Fruit fly (Drosophila melanogaster) whole organism, embryonic: ENCODE results near the gene Scm.
A peak's percentile ranks its signal among the peaks of the same experiment; 100 is the strongest.

Source experiments
- Asciz ChIP-seq: fragments of 200-800 bp; sonication (Bioruptor generic); optimal IDR thresholded peaks from 2 replicates; lab custom pipeline; 2017; ENCODE audit warnings: missing biosample characterization, mild to moderate bottlenecking, missing genetic modification characterization, missing genetic modification reagents
- B-H1 ChIP-seq: fragments of 200-800 bp; sonication (Bioruptor generic); IDR thresholded peaks from 3 replicates; pipeline ENCODE4 v1.3.6; 2022; ENCODE audit warnings: missing biosample characterization, missing genetic modification characterization
- CG10979 ChIP-seq: fragments of 200-800 bp; sonication (Bioruptor generic); optimal IDR thresholded peaks from 2 replicates; lab custom pipeline; 2018; ENCODE audit warnings: missing biosample characterization, mild to moderate bottlenecking, missing genetic modification characterization, moderate library complexity
- CG11093 ChIP-seq: fragments of 200-800 bp; sonication (Bioruptor generic); IDR thresholded peaks from 3 replicates; pipeline ENCODE4 v1.3.6; 2022; ENCODE audit warnings: missing biosample characterization, missing genetic modification characterization
- CG11247 ChIP-seq: fragments of 200-800 bp; sonication (Bioruptor generic); IDR thresholded peaks from 2 replicates; pipeline ENCODE4 v1.3.6; 2022; ENCODE audit warnings: missing biosample characterization, missing genetic modification characterization
- CG12299 ChIP-seq: fragments of 200-800 bp; sonication (Bioruptor generic); optimal IDR thresholded peaks from 2 replicates; lab custom pipeline; 2018; ENCODE audit warnings: missing biosample characterization, mild to moderate bottlenecking, missing genetic modification characterization
- CG15073 ChIP-seq: fragments of 200-800 bp; sonication (Bioruptor generic); optimal IDR thresholded peaks from 2 replicates; lab custom pipeline; 2016; ENCODE audit warnings: missing biosample characterization, missing genetic modification characterization
- CG1529 ChIP-seq: fragments of 200-800 bp; sonication (Bioruptor generic); optimal IDR thresholded peaks from 3 replicates; lab custom pipeline; 2018; ENCODE audit warnings: missing biosample characterization, missing genetic modification characterization
- CG1647 ChIP-seq: fragments of 200-800 bp; sonication (Bioruptor generic); optimal IDR thresholded peaks from 3 replicates; lab custom pipeline; 2016; ENCODE audit warnings: missing biosample characterization, missing genetic modification characterization
- CG16815 ChIP-seq: fragments of 200-800 bp; sonication (Bioruptor generic); optimal IDR thresholded peaks from 3 replicates; lab custom pipeline; 2017; ENCODE audit warnings: missing biosample characterization, mild to moderate bottlenecking, missing genetic modification characterization
- CG17328 ChIP-seq: fragments of 200-800 bp; sonication (Bioruptor generic); IDR thresholded peaks from 2 replicates; pipeline ENCODE4 v1.3.6; 2022; ENCODE audit warnings: missing biosample characterization, missing genetic modification characterization
- CG17912 ChIP-seq: fragments of 200-800 bp; sonication (Bioruptor generic); optimal IDR thresholded peaks from 2 replicates; lab custom pipeline; 2018; ENCODE audit warnings: missing biosample characterization, mild to moderate bottlenecking, missing genetic modification characterization
- CG2129 ChIP-seq: fragments of 200-800 bp; sonication (Bioruptor generic); IDR thresholded peaks from 2 replicates; pipeline ENCODE4 v1.3.6; 2022; ENCODE audit warnings: missing biosample characterization, missing genetic modification characterization; ENCODE audit not compliant: partially characterized antibody
- CG2678 ChIP-seq: fragments of 200-800 bp; sonication (Bioruptor generic); optimal IDR thresholded peaks from 3 replicates; lab custom pipeline; 2019; ENCODE audit warnings: missing biosample characterization, mild to moderate bottlenecking, missing genetic modification characterization, moderate library complexity
- CG30403 ChIP-seq: fragments of 200-800 bp; sonication (Bioruptor generic); optimal IDR thresholded peaks from 3 replicates; lab custom pipeline; 2016; ENCODE audit warnings: missing biosample characterization, missing genetic modification characterization
- CG3847 ChIP-seq: fragments of 200-800 bp; sonication (Bioruptor generic); IDR thresholded peaks from 2 replicates; pipeline ENCODE4 v1.3.6; 2022; ENCODE audit warnings: missing biosample characterization, missing genetic modification characterization
- CG4617 ChIP-seq: fragments of 200-800 bp; sonication (Bioruptor generic); optimal IDR thresholded peaks from 3 replicates; lab custom pipeline; 2016; ENCODE audit warnings: missing biosample characterization, missing genetic modification characterization, borderline replicate concordance
- CG5953 ChIP-seq: fragments of 200-800 bp; sonication (Bioruptor generic); IDR thresholded peaks from 2 replicates; pipeline ENCODE4 v1.3.6; 2022; ENCODE audit warnings: missing biosample characterization, missing genetic modification characterization
- CG7357 ChIP-seq: fragments of 200-800 bp; sonication (Bioruptor generic); IDR thresholded peaks from 3 replicates; pipeline ENCODE4 v1.3.6; 2022; ENCODE audit warnings: missing biosample characterization, missing genetic modification characterization
- CG9727 ChIP-seq: fragments of 200-800 bp; sonication (Bioruptor generic); optimal IDR thresholded peaks from 3 replicates; lab custom pipeline; 2017; ENCODE audit warnings: missing biosample characterization, mild to moderate bottlenecking, missing genetic modification characterization
- D ChIP-seq, 2 experiments: fragments of 200-800 bp in 1 of 2; fragments of >200 bp in 1 of 2; sonication (Bioruptor generic) in 1 of 2; optimal IDR thresholded peaks; 2 replicates in 1 of 2; 3 replicates in 1 of 2; lab custom pipeline; 2017; ENCODE audit warnings: mild to moderate bottlenecking in 1 of 2, missing biosample characterization in 1 of 2, missing genetic modification characterization in 1 of 2, missing genetic modification reagents in 1 of 2
- Elba2 ChIP-seq: fragments of 200-800 bp; sonication (Bioruptor generic); optimal IDR thresholded peaks from 3 replicates; lab custom pipeline; 2016; ENCODE audit warnings: missing biosample characterization, missing genetic modification characterization
- HLH4C ChIP-seq: fragments of 200-800 bp; sonication (Bioruptor generic); IDR thresholded peaks from 3 replicates; pipeline ENCODE4 v1.3.6; 2022; ENCODE audit warnings: missing biosample characterization, missing genetic modification characterization; ENCODE audit not compliant: partially characterized antibody
- HLH54F ChIP-seq: fragments of 200-800 bp; sonication (Bioruptor generic); optimal IDR thresholded peaks from 3 replicates; lab custom pipeline; 2016; ENCODE audit warnings: missing biosample characterization, missing genetic modification characterization
- Hr78 ChIP-seq, 2 experiments: fragments of 200-800 bp in 1 of 2; fragments of >200 bp in 1 of 2; sonication (Bioruptor generic) in 1 of 2; optimal IDR thresholded peaks; 2 replicates each; lab custom pipeline; 2017 to 2019; ENCODE audit warnings: missing biosample characterization in 2 of 2, missing genetic modification characterization in 2 of 2, mild to moderate bottlenecking in 1 of 2, moderate library complexity in 1 of 2
- Hsf ChIP-seq: fragments of 200-800 bp; sonication (Bioruptor generic); optimal IDR thresholded peaks from 3 replicates; lab custom pipeline; 2016; ENCODE audit warnings: missing biosample characterization, missing genetic modification characterization
- Jarid2 ChIP-seq: fragments of 200-800 bp; sonication (Bioruptor generic); optimal IDR thresholded peaks from 3 replicates; lab custom pipeline; 2017; ENCODE audit warnings: mild to moderate bottlenecking, missing biosample characterization, missing genetic modification reagents, missing genetic modification characterization
- MESR4 ChIP-seq: fragments of 200-800 bp; sonication (Bioruptor generic); optimal IDR thresholded peaks from 2 replicates; lab custom pipeline; 2018; ENCODE audit warnings: missing biosample characterization, mild to moderate bottlenecking, missing genetic modification characterization, moderate library complexity
- Med ChIP-seq: fragments of 200-800 bp; sonication (Bioruptor generic); peaks from one replicate; lab custom pipeline; 2016; ENCODE audit warnings: missing biosample characterization, missing genetic modification characterization, mild to moderate bottlenecking, inconsistent platforms, moderate library complexity
- Myb ChIP-seq: fragments of 200-800 bp; sonication (Bioruptor generic); optimal IDR thresholded peaks from 2 replicates; lab custom pipeline; 2016; ENCODE audit warnings: missing biosample characterization, missing genetic modification characterization
- Opbp ChIP-seq: fragments of 200-800 bp; sonication (Bioruptor generic); IDR thresholded peaks from 3 replicates; pipeline ENCODE4 v1.3.6; 2022; ENCODE audit warnings: missing biosample characterization, missing genetic modification characterization; ENCODE audit not compliant: partially characterized antibody
- PHDP ChIP-seq: fragments of 200-800 bp; sonication (Bioruptor generic); optimal IDR thresholded peaks from 3 replicates; lab custom pipeline; 2018; ENCODE audit warnings: missing biosample characterization, mild to moderate bottlenecking, missing genetic modification characterization, moderate library complexity
- Stat92E ChIP-seq, 3 experiments: fragments of >200 bp in 2 of 3; fragments of 200-800 bp in 1 of 3; sonication (Bioruptor generic) in 1 of 3; optimal IDR thresholded peaks; 2 replicates each; lab custom pipeline; 2017 to 2019; ENCODE audit warnings: missing biosample characterization in 3 of 3, missing genetic modification characterization in 3 of 3, mild to moderate bottlenecking in 1 of 3, moderate library complexity in 1 of 3
- Vsx1 ChIP-seq: fragments of 200-800 bp; sonication (Bioruptor generic); optimal IDR thresholded peaks from 2 replicates; lab custom pipeline; 2017; ENCODE audit warnings: missing biosample characterization, mild to moderate bottlenecking, missing genetic modification characterization, missing genetic modification reagents
- Xbp1 ChIP-seq: fragments of 200-800 bp; sonication (Bioruptor generic); optimal IDR thresholded peaks from 3 replicates; lab custom pipeline; 2016; ENCODE audit warnings: missing biosample characterization, mild to moderate bottlenecking, missing genetic modification characterization
- ap ChIP-seq: fragments of 200-800 bp; sonication (Bioruptor generic); IDR thresholded peaks from 2 replicates; pipeline ENCODE4 v1.3.6; 2022; ENCODE audit warnings: missing biosample characterization, missing genetic modification characterization
- cas ChIP-seq: fragments of 200-800 bp; sonication (Bioruptor generic); IDR thresholded peaks from 2 replicates; pipeline ENCODE4 v1.3.6; 2022; ENCODE audit warnings: missing biosample characterization, missing genetic modification characterization
- chm ChIP-seq: fragments of 200-800 bp; sonication (Bioruptor generic); IDR thresholded peaks from 2 replicates; pipeline ENCODE4 v1.3.6; 2022; ENCODE audit warnings: missing biosample characterization, missing genetic modification characterization
- crp ChIP-seq, 2 experiments: fragments of 200-800 bp; sonication (Bioruptor generic); optimal IDR thresholded peaks; 2 replicates in 1 of 2; 3 replicates in 1 of 2; lab custom pipeline; 2017; ENCODE audit warnings: missing biosample characterization in 2 of 2, missing genetic modification characterization in 2 of 2, mild to moderate bottlenecking in 1 of 2, moderate library complexity in 1 of 2
- dysf ChIP-seq: fragments of 200-800 bp; sonication (Bioruptor generic); IDR thresholded peaks from 3 replicates; pipeline ENCODE4 v1.3.6; 2022; ENCODE audit warnings: missing biosample characterization, missing genetic modification characterization
- fd64A ChIP-seq: fragments of 200-800 bp; sonication (Bioruptor generic); optimal IDR thresholded peaks from 3 replicates; lab custom pipeline; 2018; ENCODE audit warnings: missing biosample characterization, mild to moderate bottlenecking, missing genetic modification characterization
- hkb ChIP-seq, 2 experiments: fragments of 200-800 bp in 1 of 2; fragments of >200 bp in 1 of 2; sonication (Bioruptor generic) in 1 of 2; IDR thresholded peaks in 1 of 2; optimal IDR thresholded peaks in 1 of 2; 2 replicates each; pipeline versions ENCODE4 v1.3.6 to Lab custom; 2017 to 2022; ENCODE audit warnings: missing biosample characterization in 1 of 2, missing genetic modification characterization in 1 of 2
- jing ChIP-seq: fragments of 200-800 bp; sonication (Bioruptor generic); optimal IDR thresholded peaks from 2 replicates; lab custom pipeline; 2018; ENCODE audit warnings: missing biosample characterization, mild to moderate bottlenecking, missing genetic modification characterization
- kay ChIP-seq: fragments of 200-800 bp; sonication (Bioruptor generic); optimal IDR thresholded peaks from 2 replicates; lab custom pipeline; 2016; ENCODE audit warnings: missing biosample characterization, missing genetic modification characterization
- lilli ChIP-seq: fragments of 200-800 bp; sonication (Bioruptor generic); optimal IDR thresholded peaks from 3 replicates; lab custom pipeline; 2016; ENCODE audit warnings: missing biosample characterization, missing genetic modification characterization
- pros ChIP-seq: fragments of 200-800 bp; sonication (Bioruptor generic); optimal IDR thresholded peaks from 3 replicates; lab custom pipeline; 2019; ENCODE audit warnings: missing biosample characterization, mild to moderate bottlenecking, missing genetic modification characterization, moderate library complexity
- psq ChIP-seq: fragments of 200-800 bp; sonication (Bioruptor generic); optimal IDR thresholded peaks from 2 replicates; lab custom pipeline; 2017; ENCODE audit warnings: missing biosample characterization, missing genetic modification characterization
- sens-2 ChIP-seq: fragments of 200-800 bp; sonication (Bioruptor generic); IDR thresholded peaks from 2 replicates; pipeline ENCODE4 v1.3.6; 2022; ENCODE audit warnings: missing biosample characterization, missing genetic modification characterization

Gene Scm

DNA sequence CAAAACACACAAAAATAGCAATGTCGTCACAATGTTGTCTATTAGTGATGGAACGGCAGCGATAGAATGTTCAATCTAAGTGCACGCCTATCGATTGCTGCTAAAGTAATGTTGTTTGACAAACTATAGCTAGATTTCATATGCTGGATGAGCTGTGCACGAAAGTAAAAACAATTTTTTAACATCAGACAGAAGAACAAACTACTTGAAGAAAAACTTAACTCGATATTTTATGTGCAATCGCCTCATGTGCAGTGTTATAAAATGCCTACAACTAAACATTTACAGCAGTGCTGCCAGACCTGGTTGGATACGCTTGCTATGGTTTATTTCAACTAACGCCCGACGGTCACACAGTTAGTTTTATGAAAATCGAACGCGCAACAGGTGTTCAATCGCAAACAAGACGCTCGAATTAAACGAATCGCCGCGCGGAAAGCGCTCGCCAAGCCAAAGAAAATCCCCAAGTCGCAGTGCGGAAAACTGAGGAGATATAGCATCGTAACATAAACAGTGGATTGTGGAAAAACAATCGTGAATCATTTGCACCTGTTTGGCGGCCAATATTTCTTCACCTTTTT lies 46.4 kb downstream of the Scm start, which contains the start of the genes bocks and CG8312 (continued):
- peak in 1 of 2 experiments; percentile 66 for TF ChIP-seq crp (GFP tag; optimal IDR thresholded peaks at IDR 0.05; lab: Kevin White, UChicago)
- TF ChIP-seq CG17328 (GFP tag; lab: Robert Waterston, UW), result no peak
- TF ChIP-seq fd64A, result no peak
- no peak for TF ChIP-seq sens-2 (GFP tag; lab: Robert Waterston, UW)
- TF ChIP-seq Elba2, result no peak
- TF ChIP-seq CG3847 (GFP tag; lab: Robert Waterston, UW), result no peak
- no peak for TF ChIP-seq Opbp (GFP tag; lab: Robert Waterston, UW)
- no peak for TF ChIP-seq dysf (GFP tag; lab: Robert Waterston, UW)
- peak; percentile 64 for TF ChIP-seq D (optimal IDR thresholded peaks at IDR 0.05; lab: Kevin White, UChicago)
- no peak for TF ChIP-seq D (GFP tag; optimal IDR thresholded peaks at IDR 0.05; lab: Kevin White, UChicago)
- TF ChIP-seq CG2129, result no peak
- TF ChIP-seq CG15073 (GFP tag; lab: Kevin White, UChicago), result no peak
- TF ChIP-seq MESR4 (GFP tag; lab: Kevin White, UChicago), result peak; percentile 64
- TF ChIP-seq lilli, result peak; percentile 69
- no peak for TF ChIP-seq CG7357 (GFP tag; lab: Robert Waterston, UW)
- no peak for TF ChIP-seq CG5953 (GFP tag; lab: Robert Waterston, UW)
- TF ChIP-seq Stat92E (GFP tag; optimal IDR thresholded peaks at IDR 0.05; lab: Kevin White, UChicago), result no peak
- no peak for TF ChIP-seq jing
- TF ChIP-seq CG2678 (tag; lab: Kevin White, UChicago), result peak; percentile 22
- TF ChIP-seq PHDP (tag; lab: Kevin White, UChicago), result peak; percentile 14
- no peak for TF ChIP-seq ap
- TF ChIP-seq HLH54F (GFP tag; lab: Kevin White, UChicago), result peak; percentile 72
- no peak for TF ChIP-seq B-H1
- TF ChIP-seq Hr78 (GFP tag; optimal IDR thresholded peaks at IDR 0.05; lab: Kevin White, UChicago), result no peak
- no peak for TF ChIP-seq CG11093 (GFP tag; lab: Robert Waterston, UW)
- peak; percentile 4 for TF ChIP-seq CG10979
- no peak for TF ChIP-seq Asciz (GFP tag; lab: Kevin White, UChicago)
- TF ChIP-seq CG30403 (GFP tag; lab: Kevin White, UChicago), result peak; percentile 65
- peak; percentile 21 for TF ChIP-seq CG12299
- TF ChIP-seq Vsx1, result no peak
- no peak for TF ChIP-seq CG16815 (GFP tag; lab: Kevin White, UChicago)
- no peak for TF ChIP-seq HLH4C (GFP tag; lab: Robert Waterston, UW)
- TF ChIP-seq Hsf (GFP tag; lab: Kevin White, UChicago), result peak; percentile 55
- TF ChIP-seq Med (GFP tag; lab: Kevin White, UChicago), result peak; percentile 94
- TF ChIP-seq cas (GFP tag; lab: Robert Waterston, UW), result no peak
- TF ChIP-seq CG4617 (GFP tag; lab: Kevin White, UChicago), result peak; percentile 45
- TF ChIP-seq pros (GFP tag; lab: Kevin White, UChicago), result no peak
- peak; percentile 65 for TF ChIP-seq Xbp1
- TF ChIP-seq CG1529 (GFP tag; lab: Kevin White, UChicago), result no peak
- TF ChIP-seq Myb (GFP tag; lab: Kevin White, UChicago), result peak; percentile 72
- no peak for TF ChIP-seq chm (GFP tag; lab: Robert Waterston, UW)
- TF ChIP-seq hkb (optimal IDR thresholded peaks at IDR 0.05; lab: Kevin White, UChicago), result peak; percentile 53
- TF ChIP-seq hkb (GFP tag; IDR thresholded peaks at IDR 0.05; lab: Robert Waterston, UW), result no peak
- peak; percentile 91 for TF ChIP-seq Jarid2 (GFP tag; lab: Kevin White, UChicago)
- peak; percentile 28 for TF ChIP-seq CG9727 (GFP tag; lab: Kevin White, UChicago)
- TF ChIP-seq CG1647 (GFP tag; lab: Kevin White, UChicago), result peak; percentile 17
- no peak for TF ChIP-seq psq
- TF ChIP-seq CG17912 (GFP tag; lab: Kevin White, UChicago), result peak; percentile 64
- TF ChIP-seq CG11247 (GFP tag; lab: Robert Waterston, UW), result no peak
- peak; percentile 54 for TF ChIP-seq kay (GFP tag; lab: Kevin White, UChicago)
